Worm (Caenorhabditis elegans) whole organism, L1 larva: Measurements from ENCODE around the gene ttr-30.
"Not testable (repeated sequence)": the region's sequence is repeated elsewhere in the genome, so short reads cannot be mapped to it uniquely, and the experiment has no call there.

Source experiments
- pax-3 ChIP-seq: fragments of 200-800 bp; sonication (Bioruptor generic); optimal IDR thresholded peaks from 2 replicates; lab custom pipeline; 2018; ENCODE audit warnings: mild to moderate bottlenecking, missing genetic modification characterization, moderate library complexity, missing compliant biosample characterization
- tbx-2 ChIP-seq: sonication (generic microtip); optimal IDR thresholded peaks from 2 replicates; lab custom pipeline; 2016; ENCODE audit warnings: missing genetic modification characterization, missing compliant biosample characterization

- TF ChIP-seq tbx-2, pax-3 (tag; lab: Kevin White, UChicago): not testable (repeated sequence)
Observed at ce11 chrX:7365267-7365666, 34.5 kb downstream of the ttr-30 start, which contains the start of gene C56G3.2.
